Fruit fly (Drosophila melanogaster): ENCODE results near the gene puf.

puf gene

dm6 chr3R:24634312-24634711 lies 15.5 kb downstream of the puf start:
- no peak for TF ChIP-seq ttk (optimal IDR thresholded peaks at IDR 0.05)
- TF ChIP-seq h (optimal IDR thresholded peaks at IDR 0.05): no peak
- TF ChIP-seq insv (optimal IDR thresholded peaks at IDR 0.05): no peak

dm6 chr3R:24629877-24630808 lies 19.7 kb downstream of the puf start, which contains the start of gene Wsck:
Gene Wsck, minus strand, starts transcription at chr3R:24630075.
- no peak for TF ChIP-seq ttk (optimal IDR thresholded peaks at IDR 0.05)
- TF ChIP-seq insv (optimal IDR thresholded peaks at IDR 0.05): no peak
- TF ChIP-seq psq (optimal IDR thresholded peaks at IDR 0.05): no peak
- no peak for TF ChIP-seq Myc (optimal IDR thresholded peaks at IDR 0.05)
- TF ChIP-seq h (optimal IDR thresholded peaks at IDR 0.05): no peak

- TF ChIP-seq ttk (optimal IDR thresholded peaks at IDR 0.05) (no peak), h (optimal IDR thresholded peaks at IDR 0.05) (no peak), Sin3A (optimal IDR thresholded peaks at IDR 0.05) (no peak), insv (optimal IDR thresholded peaks at IDR 0.05) (no peak), psq (optimal IDR thresholded peaks at IDR 0.05) (no peak), Myc (optimal IDR thresholded peaks at IDR 0.05) (no peak)
These were observed 23.2 kb downstream of the puf start for dm6 chr3R:24626667-24627066.

dm6 chr3R:24626003-24626486 lies 23.8 kb downstream of the puf start:
- TF ChIP-seq ttk (optimal IDR thresholded peaks at IDR 0.05) (no peak), Myc (optimal IDR thresholded peaks at IDR 0.05) (no peak), Sin3A (optimal IDR thresholded peaks at IDR 0.05) (no peak), h (optimal IDR thresholded peaks at IDR 0.05) (no peak), psq (optimal IDR thresholded peaks at IDR 0.05) (no peak), insv (optimal IDR thresholded peaks at IDR 0.05) (no peak)

dm6 chr3R:24625517-24625925 lies 24.3 kb downstream of the puf start, which contains the start of the genes Syx18 and atl:
Gene Syx18, minus strand, starts transcription at chr3R:24625562.
Gene atl, plus strand, starts transcription at chr3R:24625671.
- TF ChIP-seq Myc (optimal IDR thresholded peaks at IDR 0.05) (no peak), ttk (optimal IDR thresholded peaks at IDR 0.05) (no peak), h (optimal IDR thresholded peaks at IDR 0.05) (no peak), Sin3A (optimal IDR thresholded peaks at IDR 0.05) (no peak), insv (optimal IDR thresholded peaks at IDR 0.05) (no peak), psq (optimal IDR thresholded peaks at IDR 0.05) (no peak)

- TF ChIP-seq ttk (optimal IDR thresholded peaks at IDR 0.05): no peak
- TF ChIP-seq Myc (optimal IDR thresholded peaks at IDR 0.05): no peak
- TF ChIP-seq psq (optimal IDR thresholded peaks at IDR 0.05): no peak
- no peak for TF ChIP-seq h (optimal IDR thresholded peaks at IDR 0.05)
- TF ChIP-seq Sin3A (optimal IDR thresholded peaks at IDR 0.05): no peak
- no peak for TF ChIP-seq insv (optimal IDR thresholded peaks at IDR 0.05)
These were observed 29.3 kb downstream of the puf start for dm6 chr3R:24620569-24620968.

dm6 chr3R:24614707-24615022 lies 35.2 kb downstream of the puf start:
- TF ChIP-seq h (optimal IDR thresholded peaks at IDR 0.05) (no peak), Myc (optimal IDR thresholded peaks at IDR 0.05) (no peak), Sin3A (optimal IDR thresholded peaks at IDR 0.05) (no peak), psq (optimal IDR thresholded peaks at IDR 0.05) (no peak), insv (optimal IDR thresholded peaks at IDR 0.05) (no peak), ttk (optimal IDR thresholded peaks at IDR 0.05) (no peak)

- TF ChIP-seq Sin3A (optimal IDR thresholded peaks at IDR 0.05) (no peak), Myc (optimal IDR thresholded peaks at IDR 0.05) (no peak), h (optimal IDR thresholded peaks at IDR 0.05) (no peak), psq (optimal IDR thresholded peaks at IDR 0.05) (no peak), ttk (optimal IDR thresholded peaks at IDR 0.05) (no peak), insv (optimal IDR thresholded peaks at IDR 0.05) (no peak)
These were observed 35.8 kb downstream of the puf start for dm6 chr3R:24613819-24614706.

dm6 chr3R:24608316-24608715 lies 41.5 kb downstream of the puf start:
- TF ChIP-seq Sin3A (optimal IDR thresholded peaks at IDR 0.05) (no peak), psq (optimal IDR thresholded peaks at IDR 0.05) (no peak), insv (optimal IDR thresholded peaks at IDR 0.05) (no peak)

dm6 chr3R:24606868-24607267 lies 43.0 kb downstream of the puf start:
- TF ChIP-seq Sin3A (optimal IDR thresholded peaks at IDR 0.05) (no peak), insv (optimal IDR thresholded peaks at IDR 0.05) (no peak), Myc (optimal IDR thresholded peaks at IDR 0.05) (no peak)

dm6 chr3R:24604165-24604564 lies 45.7 kb downstream of the puf start:
- TF ChIP-seq ttk (optimal IDR thresholded peaks at IDR 0.05) (no peak), h (optimal IDR thresholded peaks at IDR 0.05) (no peak), Myc (optimal IDR thresholded peaks at IDR 0.05) (no peak), Sin3A (optimal IDR thresholded peaks at IDR 0.05) (no peak)

dm6 chr3R:24603399-24604131 lies 46.3 kb downstream of the puf start:
- TF ChIP-seq Myc (optimal IDR thresholded peaks at IDR 0.05) (no peak), psq (optimal IDR thresholded peaks at IDR 0.05) (no peak), h (optimal IDR thresholded peaks at IDR 0.05) (no peak), Sin3A (optimal IDR thresholded peaks at IDR 0.05) (no peak), insv (optimal IDR thresholded peaks at IDR 0.05) (no peak), ttk (optimal IDR thresholded peaks at IDR 0.05) (no peak)

Data from Kc167 (cell line).